Fruit fly (Drosophila melanogaster): ENCODE results near the gene RpS19b.

Gene RpS19b

dm6 chr3R:23890886-23891285 is 42.4 kb downstream of the RpS19b start, which contains the start of gene TfIIA-S (continued):
- peak; percentile 91 for TF ChIP-seq CG4282 (GFP tag; optimal IDR thresholded peaks at IDR 0.05)
- TF ChIP-seq Gug (GFP tag; IDR thresholded peaks at IDR 0.05): peak; percentile 55; the same call in 2 of the 4 replicates
- peak; percentile 97 for TF ChIP-seq Lhr (GFP tag; optimal IDR thresholded peaks at IDR 0.05)
- TF ChIP-seq CG2678 (tag; optimal IDR thresholded peaks at IDR 0.05): no peak
- peak; percentile 61 for TF ChIP-seq CG15601 (tag; optimal IDR thresholded peaks at IDR 0.05)
- TF ChIP-seq cato (GFP tag; optimal IDR thresholded peaks at IDR 0.05; ENCODE audit: borderline replicate concordance): peak; percentile 30
- TF ChIP-seq chinmo (GFP tag; IDR thresholded peaks at IDR 0.05; ENCODE audit: partially characterized antibody): no peak
- TF ChIP-seq Aef1 (GFP tag; IDR thresholded peaks at IDR 0.05): no peak
- peak; percentile 22 for TF ChIP-seq fd96Cb (tag; optimal IDR thresholded peaks at IDR 0.05)
- TF ChIP-seq Dref (GFP tag; IDR thresholded peaks at IDR 0.05): no peak
- no peak for TF ChIP-seq CG3838 (GFP tag; optimal IDR thresholded peaks at IDR 0.05)
- TF ChIP-seq chn (GFP tag; optimal IDR thresholded peaks at IDR 0.05): peak; percentile 84
- TF ChIP-seq CG14667 (GFP tag; IDR thresholded peaks at IDR 0.05): no peak
- TF ChIP-seq Blimp-1 (GFP tag; optimal IDR thresholded peaks at IDR 0.05): no peak
- TF ChIP-seq CG11456 (GFP tag; IDR thresholded peaks at IDR 0.05): no peak
- TF ChIP-seq CG13894 (tag; optimal IDR thresholded peaks at IDR 0.05): no peak
- no peak for TF ChIP-seq CG32767 (GFP tag; IDR thresholded peaks at IDR 0.05)
- peak; percentile 72 for TF ChIP-seq phol (tag; optimal IDR thresholded peaks at IDR 0.05)
- no peak for TF ChIP-seq CG14014 (GFP tag; IDR thresholded peaks at IDR 0.05)
- TF ChIP-seq NfI (GFP tag; optimal IDR thresholded peaks at IDR 0.05): peak; percentile 83
- TF ChIP-seq exex (tag; optimal IDR thresholded peaks at IDR 0.05): no peak
- no peak for TF ChIP-seq Drgx (GFP tag; IDR thresholded peaks at IDR 0.05)
- TF ChIP-seq CG30431 (GFP tag; optimal IDR thresholded peaks at IDR 0.05): peak; percentile 32
- TF ChIP-seq CG3281 (GFP tag; optimal IDR thresholded peaks at IDR 0.05): peak; percentile 71
- TF ChIP-seq H15 (GFP tag; IDR thresholded peaks at IDR 0.05): no peak
- TF ChIP-seq ttk (GFP tag; IDR thresholded peaks at IDR 0.05): no peak
- TF ChIP-seq fd102C (GFP tag; optimal IDR thresholded peaks at IDR 0.05): peak; percentile 18
- no peak for TF ChIP-seq CG11695 (GFP tag; IDR thresholded peaks at IDR 0.05)
- TF ChIP-seq CG4360 (GFP tag; IDR thresholded peaks at IDR 0.05): no peak
- TF ChIP-seq CG13775 (GFP tag; optimal IDR thresholded peaks at IDR 0.05): peak; percentile 59
- peak; percentile 60 for TF ChIP-seq disco-r (GFP tag; optimal IDR thresholded peaks at IDR 0.05)
- no peak for TF ChIP-seq CG17612 (GFP tag; IDR thresholded peaks at IDR 0.05)
- TF ChIP-seq ATbp (GFP tag; optimal IDR thresholded peaks at IDR 0.05): peak; percentile 43
- TF ChIP-seq CG33557 (GFP tag; optimal IDR thresholded peaks at IDR 0.05): peak; percentile 7
- no peak for TF ChIP-seq zen2 (GFP tag; IDR thresholded peaks at IDR 0.05; ENCODE audit: partially characterized antibody)
- no peak for TF ChIP-seq tap (tag; optimal IDR thresholded peaks at IDR 0.05)
- TF ChIP-seq CG14860 (GFP tag; IDR thresholded peaks at IDR 0.05; ENCODE audit: partially characterized antibody): no peak
- TF ChIP-seq CG17802 (tag; optimal IDR thresholded peaks at IDR 0.05): peak; percentile 59
- no peak for TF ChIP-seq unc-4 (GFP tag; IDR thresholded peaks at IDR 0.05; ENCODE audit: partially characterized antibody)
- no peak for TF ChIP-seq ssp (GFP tag; IDR thresholded peaks at IDR 0.05)
- peak; percentile 78 for TF ChIP-seq sug (tag; optimal IDR thresholded peaks at IDR 0.05)
- peak; percentile 86 for TF ChIP-seq repo (GFP tag; optimal IDR thresholded peaks at IDR 0.05)
- TF ChIP-seq Sry-β (GFP tag; optimal IDR thresholded peaks at IDR 0.05): no peak
- peak; percentile 31 for TF ChIP-seq CG15269 (tag; optimal IDR thresholded peaks at IDR 0.05)
- TF ChIP-seq cwo (GFP tag; optimal IDR thresholded peaks at IDR 0.05): no peak
- peak; percentile 38 for TF ChIP-seq CG14965 (GFP tag; optimal IDR thresholded peaks at IDR 0.05; ENCODE audit: borderline replicate concordance)
- peak; percentile 66 for TF ChIP-seq CG4424 (GFP tag; optimal IDR thresholded peaks at IDR 0.05)
- TF ChIP-seq CG18764 (GFP tag; optimal IDR thresholded peaks at IDR 0.05): peak; percentile 72
- peak; percentile 69 for TF ChIP-seq CG13123 (GFP tag; optimal IDR thresholded peaks at IDR 0.05)
- peak; percentile 76 for TF ChIP-seq MTF-1 (GFP tag; optimal IDR thresholded peaks at IDR 0.05; ENCODE audit: borderline replicate concordance)
